Fruit fly (Drosophila melanogaster): ENCODE data around the gene CCT4.

CCT4 gene

DNA sequence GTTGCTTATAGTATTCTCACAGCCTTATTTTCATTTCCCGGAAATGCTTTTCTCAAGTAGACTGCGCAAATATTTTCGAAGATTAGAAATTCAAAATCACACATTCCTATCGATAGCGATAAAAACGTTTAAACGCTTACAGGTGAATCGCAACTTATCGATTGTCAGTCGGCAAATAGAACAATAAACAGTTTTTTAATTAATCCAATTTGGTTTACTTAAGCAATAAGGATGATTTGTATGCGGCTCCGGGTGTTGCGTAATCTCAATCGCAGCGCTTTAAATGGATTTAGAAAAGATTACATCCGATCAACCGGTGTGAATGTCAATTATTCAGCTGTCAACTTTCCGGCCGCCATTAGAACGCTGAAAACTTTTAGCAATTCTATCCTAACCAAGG lies 14.8 kb upstream of the CCT4 start, which contains the start of the genes CG6180 and CG15484 (continued):
- TF ChIP-seq CG14050 (GFP tag; IDR thresholded peaks at IDR 0.05) = no peak
- TF ChIP-seq NC2α (GFP tag; optimal IDR thresholded peaks at IDR 0.05) = no peak
- peak; percentile 12 for TF ChIP-seq CG34376 (GFP tag; optimal IDR thresholded peaks at IDR 0.05)
- no peak for TF ChIP-seq nerfin-1 (tag; optimal IDR thresholded peaks at IDR 0.05)
- peak; percentile 74 for TF ChIP-seq Dp (GFP tag; optimal IDR thresholded peaks at IDR 0.05)
- no peak for TF ChIP-seq CG1024 (GFP tag; IDR thresholded peaks at IDR 0.05)
- peak; percentile 2 for TF ChIP-seq CG3281 (GFP tag; optimal IDR thresholded peaks at IDR 0.05)
- TF ChIP-seq cg (GFP tag; optimal IDR thresholded peaks at IDR 0.05) = no peak
- TF ChIP-seq Sry-δ (GFP tag; optimal IDR thresholded peaks at IDR 0.05) = peak; percentile 66
- no peak for TF ChIP-seq ro (GFP tag; IDR thresholded peaks at IDR 0.05)
- no peak for TF ChIP-seq CG1832 (GFP tag; optimal IDR thresholded peaks at IDR 0.05)
- TF ChIP-seq rib (GFP tag; IDR thresholded peaks at IDR 0.05) = no peak
- no peak for TF ChIP-seq CG3838 (GFP tag; optimal IDR thresholded peaks at IDR 0.05)
- TF ChIP-seq CG2712 (tag; optimal IDR thresholded peaks at IDR 0.05) = peak; percentile 29
- peak; percentile 40 for TF ChIP-seq CG12659 (GFP tag; optimal IDR thresholded peaks at IDR 0.05)
- no peak for TF ChIP-seq jing (GFP tag; optimal IDR thresholded peaks at IDR 0.05)
- peak; percentile 34; the same call in 1 of the 3 replicates for TF ChIP-seq knrl (GFP tag; IDR thresholded peaks at IDR 0.05; ENCODE audit: partially characterized antibody)
- TF ChIP-seq CG1792 (GFP tag; optimal IDR thresholded peaks at IDR 0.05) = peak; percentile 3
- no peak for TF ChIP-seq CG7839 (tag; optimal IDR thresholded peaks at IDR 0.05)
- TF ChIP-seq zen (tag; optimal IDR thresholded peaks at IDR 0.05) = peak; percentile 17
- TF ChIP-seq CG5245 (GFP tag; optimal IDR thresholded peaks at IDR 0.05) = no peak
- peak; percentile 54 for TF ChIP-seq MBD-R2 (GFP tag; IDR thresholded peaks at IDR 0.05)
- peak; percentile 48 for TF ChIP-seq stwl (tag; optimal IDR thresholded peaks at IDR 0.05)
- peak; percentile 50 for TF ChIP-seq Sin3A (optimal IDR thresholded peaks at IDR 0.05)
- TF ChIP-seq CG9876 (GFP tag; optimal IDR thresholded peaks at IDR 0.05) = no peak
- TF ChIP-seq vnd (GFP tag; IDR thresholded peaks at IDR 0.05; ENCODE audit: partially characterized antibody) = 0 out of 3 replicates have a peak, but pooled peaks have one; percentile 30
- no peak for TF ChIP-seq Aef1 (GFP tag; IDR thresholded peaks at IDR 0.05)
- no peak for TF ChIP-seq dimm (GFP tag; IDR thresholded peaks at IDR 0.05)
- TF ChIP-seq shn (GFP tag; optimal IDR thresholded peaks at IDR 0.05) = no peak
- no peak for TF ChIP-seq CG13624 (GFP tag; optimal IDR thresholded peaks at IDR 0.05)
- peak; percentile 48; the same call in 2 of the 3 replicates for TF ChIP-seq CG34224 (GFP tag; IDR thresholded peaks at IDR 0.05; ENCODE audit: partially characterized antibody)
- TF ChIP-seq Dref (GFP tag; IDR thresholded peaks at IDR 0.05) = peak; percentile 70
- peak; percentile 70 for TF ChIP-seq sens (GFP tag)
- TF ChIP-seq MESR4 (GFP tag; optimal IDR thresholded peaks at IDR 0.05) = peak; percentile 30
- TF ChIP-seq ab (GFP tag; optimal IDR thresholded peaks at IDR 0.05) = no peak
- no peak for TF ChIP-seq CG11093 (GFP tag; IDR thresholded peaks at IDR 0.05)
- no peak for TF ChIP-seq CG33557 (GFP tag; optimal IDR thresholded peaks at IDR 0.05)
- 0 out of 3 replicates have a peak, but pooled peaks have one; percentile 37 for TF ChIP-seq Doc3 (GFP tag; IDR thresholded peaks at IDR 0.05; ENCODE audit: partially characterized antibody)
- TF ChIP-seq BEAF-32 (GFP tag; optimal IDR thresholded peaks at IDR 0.05) = peak; percentile 55
- peak; percentile 50 for TF ChIP-seq bbx (GFP tag; IDR thresholded peaks at IDR 0.05; ENCODE audit: partially characterized antibody)
- peak; percentile 22 for TF ChIP-seq CG17385 (GFP tag; optimal IDR thresholded peaks at IDR 0.05)
- TF ChIP-seq ase (GFP tag; IDR thresholded peaks at IDR 0.05) = no peak
- TF ChIP-seq Stat92E (GFP tag; optimal IDR thresholded peaks at IDR 0.05) = peak in 1 of 3 experiments; percentile 52
- no peak for TF ChIP-seq CG6683 (GFP tag; optimal IDR thresholded peaks at IDR 0.05)
- no peak for TF ChIP-seq CG10543 (GFP tag; optimal IDR thresholded peaks at IDR 0.05)
- TF ChIP-seq Dll (GFP tag; IDR thresholded peaks at IDR 0.05; ENCODE audit: partially characterized antibody) = peak; percentile 59; the same call in 2 of the 4 replicates
- TF ChIP-seq dmrt11E (tag; optimal IDR thresholded peaks at IDR 0.05) = no peak
- TF ChIP-seq amos (GFP tag; IDR thresholded peaks at IDR 0.05; ENCODE audit: partially characterized antibody) = peak; percentile 22; the same call in 1 of the 2 replicates
- peak; percentile 16 for TF ChIP-seq CG10267 (tag; optimal IDR thresholded peaks at IDR 0.05)
- TF ChIP-seq Opbp (GFP tag; IDR thresholded peaks at IDR 0.05; ENCODE audit: partially characterized antibody) = peak; percentile 23; the same call in 1 of the 3 replicates

Measured in whole organism, embryonic.